Fruit fly (Drosophila melanogaster): ENCODE data around the gene kmr.

The kmr gene

DNA sequence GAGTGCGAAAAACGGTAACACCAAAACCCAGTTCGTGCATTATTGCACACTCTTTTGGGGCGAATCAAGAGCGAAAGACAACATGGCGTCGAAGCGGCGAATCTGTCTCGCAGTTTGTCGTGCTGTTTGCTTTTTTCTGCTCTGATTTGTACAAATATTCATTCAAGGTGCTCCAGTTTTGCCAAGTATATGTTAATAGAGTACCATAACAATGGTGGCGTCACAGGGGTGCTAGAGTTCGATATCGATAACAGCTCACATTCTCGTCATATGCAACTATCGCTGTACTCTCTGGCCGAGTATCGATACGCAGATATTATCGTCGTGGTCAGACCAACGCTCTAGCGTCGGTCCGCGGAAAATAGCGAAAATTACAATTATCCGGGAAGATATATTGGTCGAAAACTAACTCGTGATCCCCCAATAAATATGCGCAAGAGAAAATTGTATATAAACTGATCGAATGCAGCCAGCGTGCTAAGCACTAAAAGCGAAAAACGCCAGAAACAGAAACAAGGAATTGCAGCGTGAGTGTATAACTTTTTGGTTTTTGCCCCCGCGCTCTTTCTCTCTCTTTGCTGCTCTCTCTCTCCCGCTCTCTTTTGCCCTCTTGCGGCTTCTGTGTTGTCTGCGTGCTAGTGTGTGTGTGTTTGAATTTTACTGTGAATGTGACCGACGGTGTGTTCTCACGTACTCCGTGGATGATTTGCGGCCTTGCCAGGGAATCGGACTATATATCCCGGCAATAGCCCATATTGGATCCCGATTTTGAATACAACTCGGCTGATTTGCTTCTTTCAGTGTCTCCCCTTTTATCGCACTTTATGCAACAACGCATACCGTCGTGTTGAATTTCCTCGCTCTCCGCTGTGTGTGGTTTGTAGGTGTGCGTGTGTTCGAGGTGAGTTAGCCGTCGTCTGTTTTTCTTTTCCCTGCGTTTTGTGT is 31.1 kb upstream of the kmr start, which contains the start of gene flfl (continued):
- TF ChIP-seq Ptx1 (GFP tag; IDR thresholded peaks at IDR 0.05): no peak
- no peak for TF ChIP-seq ken (GFP tag; IDR thresholded peaks at IDR 0.05)
- TF ChIP-seq CG4617 (GFP tag; optimal IDR thresholded peaks at IDR 0.05; ENCODE audit: borderline replicate concordance): peak; percentile 57
- no peak for TF ChIP-seq z (GFP tag; IDR thresholded peaks at IDR 0.05)
- no peak for TF ChIP-seq C15 (GFP tag; IDR thresholded peaks at IDR 0.05)
- TF ChIP-seq HmgZ (tag; optimal IDR thresholded peaks at IDR 0.05): peak; percentile 70
- no peak for TF ChIP-seq CG1233 (GFP tag; optimal IDR thresholded peaks at IDR 0.05)
- no peak for TF ChIP-seq CG6272 (GFP tag; IDR thresholded peaks at IDR 0.05)
- TF ChIP-seq phol (tag; optimal IDR thresholded peaks at IDR 0.05): peak; percentile 98
- no peak for TF ChIP-seq luna (GFP tag; optimal IDR thresholded peaks at IDR 0.05)
- peak; percentile 49 for TF ChIP-seq HmgD (GFP tag; optimal IDR thresholded peaks at IDR 0.05)
- no peak for TF ChIP-seq ro (GFP tag; IDR thresholded peaks at IDR 0.05)
- TF ChIP-seq Jarid2 (GFP tag; optimal IDR thresholded peaks at IDR 0.05): peak; percentile 31
- TF ChIP-seq PHDP (tag; optimal IDR thresholded peaks at IDR 0.05): no peak
- TF ChIP-seq unc-4 (GFP tag; IDR thresholded peaks at IDR 0.05; ENCODE audit: partially characterized antibody): no peak
- no peak for TF ChIP-seq HLHmδ (GFP tag; optimal IDR thresholded peaks at IDR 0.05)
- peak; percentile 13 for TF ChIP-seq pum (GFP tag; optimal IDR thresholded peaks at IDR 0.05)
- TF ChIP-seq gfzf (GFP tag; optimal IDR thresholded peaks at IDR 0.05): peak; percentile 63
- no peak for TF ChIP-seq dmrt99B (tag; optimal IDR thresholded peaks at IDR 0.05)
- TF ChIP-seq CG16815 (GFP tag; optimal IDR thresholded peaks at IDR 0.05): no peak
- TF ChIP-seq Usf (GFP tag; optimal IDR thresholded peaks at IDR 0.05): no peak
- no peak for TF ChIP-seq CG15696 (tag; optimal IDR thresholded peaks at IDR 0.05)
- no peak for TF ChIP-seq wor (GFP tag; IDR thresholded peaks at IDR 0.05)
- TF ChIP-seq ap (GFP tag; IDR thresholded peaks at IDR 0.05): no peak
- TF ChIP-seq amos (GFP tag; IDR thresholded peaks at IDR 0.05; ENCODE audit: partially characterized antibody): no peak
- TF ChIP-seq CG9215 (GFP tag; IDR thresholded peaks at IDR 0.05): no peak
- no peak for TF ChIP-seq Dip3 (GFP tag; optimal IDR thresholded peaks at IDR 0.05)
- TF ChIP-seq tna (GFP tag; IDR thresholded peaks at IDR 0.05; ENCODE audit: partially characterized antibody): no peak
- TF ChIP-seq Hr78 (GFP tag; optimal IDR thresholded peaks at IDR 0.05): no peak
- peak; percentile 3 for TF ChIP-seq tin (GFP tag; optimal IDR thresholded peaks at IDR 0.05)
- TF ChIP-seq chn (GFP tag; optimal IDR thresholded peaks at IDR 0.05): no peak
- TF ChIP-seq Rx (GFP tag; IDR thresholded peaks at IDR 0.05): no peak
- TF ChIP-seq Meics (GFP tag; optimal IDR thresholded peaks at IDR 0.05): no peak
- TF ChIP-seq sisA (GFP tag; IDR thresholded peaks at IDR 0.05): no peak
- no peak for TF ChIP-seq crp (GFP tag; optimal IDR thresholded peaks at IDR 0.05)
- no peak for TF ChIP-seq sens-2 (GFP tag; IDR thresholded peaks at IDR 0.05)
- no peak for TF ChIP-seq CG31224 (GFP tag; IDR thresholded peaks at IDR 0.05)
- TF ChIP-seq toy (GFP tag; IDR thresholded peaks at IDR 0.05): no peak
- TF ChIP-seq cg (GFP tag; optimal IDR thresholded peaks at IDR 0.05): peak; percentile 99
- no peak for TF ChIP-seq CG2202 (tag; optimal IDR thresholded peaks at IDR 0.05)
- TF ChIP-seq grn (GFP tag; optimal IDR thresholded peaks at IDR 0.05): no peak
- TF ChIP-seq tll (GFP tag; optimal IDR thresholded peaks at IDR 0.05): peak in 1 of 2 experiments; percentile 26
- TF ChIP-seq CG14965 (GFP tag; optimal IDR thresholded peaks at IDR 0.05; ENCODE audit: borderline replicate concordance): no peak
- peak; percentile 82 for TF ChIP-seq CG10267 (tag; optimal IDR thresholded peaks at IDR 0.05)
- no peak for TF ChIP-seq bigmax (GFP tag; optimal IDR thresholded peaks at IDR 0.05)
- no peak for TF ChIP-seq Taf1 (GFP tag; IDR thresholded peaks at IDR 0.05)
- no peak for TF ChIP-seq B-H2 (GFP tag; optimal IDR thresholded peaks at IDR 0.05)
- peak; percentile 21 for TF ChIP-seq CG18011 (GFP tag; optimal IDR thresholded peaks at IDR 0.05)
